Worm (Caenorhabditis elegans): ENCODE data around the gene ZK1073.1.

The ZK1073.1 gene

DNA sequence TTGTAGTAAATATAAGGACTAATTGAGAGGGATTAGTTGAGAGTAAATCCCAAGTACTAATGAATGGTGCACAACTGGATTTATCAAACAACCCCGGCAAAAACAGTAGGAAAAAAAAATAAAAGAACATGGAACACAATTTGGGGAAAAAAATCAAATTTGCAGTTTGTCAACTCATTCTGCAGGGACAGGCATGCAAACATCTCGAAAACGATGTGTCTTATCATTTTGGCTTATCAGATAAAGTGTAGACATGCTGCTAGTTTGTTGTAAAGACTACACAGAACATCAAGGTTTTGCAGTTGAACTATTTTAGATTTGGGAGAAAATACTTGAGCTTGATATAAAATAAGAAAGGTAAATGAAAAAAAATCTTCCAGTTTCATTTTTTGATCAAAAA lies 25.1 kb upstream of the ZK1073.1 start:
- TF ChIP-seq T23F11.4 (GFP tag; optimal IDR thresholded peaks at IDR 0.05) (no peak), elt-2 (tag; optimal IDR thresholded peaks at IDR 0.05) (peak; percentile 2)

- TF ChIP-seq sox-4 (tag; optimal IDR thresholded peaks at IDR 0.05) = no peak
- no peak for TF ChIP-seq hlh-8 (tag; optimal IDR thresholded peaks at IDR 0.05)
These were observed 22.6 kb upstream of the ZK1073.1 start for ce11 chrX:16151302-16151701.

DNA sequence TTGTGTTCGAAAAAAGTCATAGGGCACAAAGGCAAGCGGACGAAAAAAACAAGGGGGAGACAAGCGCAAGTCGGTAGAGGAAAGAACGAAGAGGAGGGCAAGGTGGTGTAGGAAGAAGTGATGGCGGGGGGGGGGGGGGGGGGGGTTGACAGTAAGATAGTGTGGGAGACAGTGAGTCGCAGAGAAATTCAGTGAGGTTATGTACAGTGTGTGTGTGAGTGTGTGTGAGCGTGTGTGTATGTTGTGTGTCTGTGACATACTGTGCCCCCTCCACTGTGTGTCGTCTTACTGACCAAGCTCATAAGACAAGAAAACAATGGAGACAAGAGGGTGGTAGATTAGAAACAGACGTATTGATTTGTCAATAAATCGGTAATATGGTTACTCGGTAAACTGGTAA lies 21.5 kb upstream of the ZK1073.1 start:
- peak; percentile 26 for TF ChIP-seq unc-55 (GFP tag; optimal IDR thresholded peaks at IDR 0.05)
- TF ChIP-seq ets-4 (tag; optimal IDR thresholded peaks at IDR 0.05) = no peak
- no peak for TF ChIP-seq nhr-11 (tag; optimal IDR thresholded peaks at IDR 0.05)
- peak; percentile 6 for TF ChIP-seq sox-4 (tag; optimal IDR thresholded peaks at IDR 0.05)
- no peak for TF ChIP-seq ceh-31 (tag; optimal IDR thresholded peaks at IDR 0.05)
- TF ChIP-seq pat-9 (tag; optimal IDR thresholded peaks at IDR 0.05) = peak; percentile 23
- TF ChIP-seq nhr-232 (tag; optimal IDR thresholded peaks at IDR 0.05) = no peak
- no peak for TF ChIP-seq ama-1 (optimal IDR thresholded peaks at IDR 0.05)
- peak; percentile 45 for TF ChIP-seq hlh-30 (tag; optimal IDR thresholded peaks at IDR 0.05; ENCODE audit: insufficient read depth)
- no peak for TF ChIP-seq elt-4 (tag; optimal IDR thresholded peaks at IDR 0.05)
- TF ChIP-seq ceh-2 (tag; optimal IDR thresholded peaks at IDR 0.05) = no peak
- TF ChIP-seq npax-4 (tag; optimal IDR thresholded peaks at IDR 0.05) = no peak
- peak; percentile 44 for TF ChIP-seq T23F11.4 (GFP tag; optimal IDR thresholded peaks at IDR 0.05)
- TF ChIP-seq sox-2 (GFP tag; IDR thresholded peaks at IDR 0.05) = peak; percentile 29; the same call in 1 of the 2 replicates
- no peak for TF ChIP-seq ceh-48 (tag; optimal IDR thresholded peaks at IDR 0.05)
- no peak for TF ChIP-seq che-1 (tag; optimal IDR thresholded peaks at IDR 0.05)
- TF ChIP-seq pax-1 (tag; optimal IDR thresholded peaks at IDR 0.05) = no peak
- TF ChIP-seq elt-2 (tag; optimal IDR thresholded peaks at IDR 0.05) = peak; percentile 30

ce11 chrX:16147728-16148197 lies 19.1 kb upstream of the ZK1073.1 start:
- TF ChIP-seq ama-1 (optimal IDR thresholded peaks at IDR 0.05) = no peak
- TF ChIP-seq ceh-9 (tag; optimal IDR thresholded peaks at IDR 0.05) = no peak
- TF ChIP-seq npax-4 (tag; optimal IDR thresholded peaks at IDR 0.05) = no peak
- peak; percentile 55 for TF ChIP-seq ceh-6 (GFP tag; optimal IDR thresholded peaks at IDR 0.05)
- TF ChIP-seq eyg-1 (tag; optimal IDR thresholded peaks at IDR 0.05) = peak; percentile 61
- TF ChIP-seq dve-1 (tag; optimal IDR thresholded peaks at IDR 0.05) = peak; percentile 88
- TF ChIP-seq T23F11.4 (GFP tag; optimal IDR thresholded peaks at IDR 0.05) = peak; percentile 52
- peak; percentile 82 for TF ChIP-seq syd-9 (tag; optimal IDR thresholded peaks at IDR 0.05)
- peak; percentile 38 for TF ChIP-seq tbx-7 (tag; optimal IDR thresholded peaks at IDR 0.05)
- peak; percentile 60 for TF ChIP-seq ets-4 (tag; optimal IDR thresholded peaks at IDR 0.05)
- peak; percentile 95 for TF ChIP-seq ref-2 (tag; optimal IDR thresholded peaks at IDR 0.05)
- peak; percentile 60 for TF ChIP-seq ceh-22 (tag; optimal IDR thresholded peaks at IDR 0.05)
- TF ChIP-seq ceh-34 (tag; optimal IDR thresholded peaks at IDR 0.05) = peak; percentile 98
- TF ChIP-seq nfya-1 (tag; optimal IDR thresholded peaks at IDR 0.05) = peak; percentile 85
- TF ChIP-seq K02D7.2 (tag; optimal IDR thresholded peaks at IDR 0.05) = no peak
- TF ChIP-seq ceh-14 (tag; optimal IDR thresholded peaks at IDR 0.05) = peak; percentile 80
- TF ChIP-seq ceh-45 (GFP tag; IDR thresholded peaks at IDR 0.05) = 0 out of 2 replicates have a peak, but pooled peaks have one; percentile 11
- TF ChIP-seq fax-1 (tag; optimal IDR thresholded peaks at IDR 0.05) = peak; percentile 36
- TF ChIP-seq sdc-2 (tag; optimal IDR thresholded peaks at IDR 0.05) = peak; percentile 90
- peak; percentile 86 for TF ChIP-seq rnt-1 (tag; optimal IDR thresholded peaks at IDR 0.05)
- peak; percentile 86 for TF ChIP-seq hlh-30 (tag; optimal IDR thresholded peaks at IDR 0.05; ENCODE audit: insufficient read depth)
- TF ChIP-seq pros-1 (tag; optimal IDR thresholded peaks at IDR 0.05) = peak; percentile 72
- peak; percentile 27 for TF ChIP-seq hlh-8 (tag; optimal IDR thresholded peaks at IDR 0.05)
- peak; percentile 63 for TF ChIP-seq dmd-4 (tag; optimal IDR thresholded peaks at IDR 0.05; ENCODE audit: borderline replicate concordance)
- TF ChIP-seq nhr-11 (tag; optimal IDR thresholded peaks at IDR 0.05) = no peak
- peak; percentile 26 for TF ChIP-seq che-1 (tag; optimal IDR thresholded peaks at IDR 0.05)
- TF ChIP-seq ceh-19 (GFP tag; optimal IDR thresholded peaks at IDR 0.05) = peak; percentile 83
- peak; percentile 66 for TF ChIP-seq ceh-2 (tag; optimal IDR thresholded peaks at IDR 0.05)
- TF ChIP-seq pqm-1 (tag; optimal IDR thresholded peaks at IDR 0.05) = no peak
- no peak for TF ChIP-seq lim-6 (tag; optimal IDR thresholded peaks at IDR 0.05)
- TF ChIP-seq hlh-15 (tag; optimal IDR thresholded peaks at IDR 0.05) = no peak
- peak; percentile 89 for TF ChIP-seq ceh-18 (tag; optimal IDR thresholded peaks at IDR 0.05)
- peak; percentile 65 for TF ChIP-seq hlh-6 (tag; optimal IDR thresholded peaks at IDR 0.05)
- TF ChIP-seq ceh-48 (tag; optimal IDR thresholded peaks at IDR 0.05) = peak; percentile 30
- TF ChIP-seq unc-55 (GFP tag; optimal IDR thresholded peaks at IDR 0.05) = peak; percentile 89
- peak; percentile 96 for TF ChIP-seq ceh-31 (tag; optimal IDR thresholded peaks at IDR 0.05)
- peak; percentile 77 for TF ChIP-seq F13H6.1 (tag; optimal IDR thresholded peaks at IDR 0.05)
- TF ChIP-seq unc-86 (tag; optimal IDR thresholded peaks at IDR 0.05) = no peak
